Fruit fly (Drosophila melanogaster) whole organism, embryonic: Measurements from ENCODE around the gene CG6083.

Source experiments
- Asciz ChIP-seq: fragments of 200-800 bp; sonication (Bioruptor generic); optimal IDR thresholded peaks from 2 replicates; lab custom pipeline; 2017; ENCODE audit warnings: missing biosample characterization, mild to moderate bottlenecking, missing genetic modification characterization, missing genetic modification reagents
- BEAF-32 ChIP-seq: fragments of 200-800 bp; sonication (Bioruptor generic); optimal IDR thresholded peaks from 3 replicates; lab custom pipeline; 2017; ENCODE audit warnings: missing biosample characterization, missing genetic modification characterization, mild to moderate bottlenecking, moderate library complexity, missing genetic modification reagents
- Bgb ChIP-seq: fragments of 200-800 bp; sonication (Bioruptor generic); IDR thresholded peaks from 2 replicates; pipeline ENCODE4 v1.3.6; 2022; ENCODE audit warnings: missing biosample characterization, missing genetic modification characterization; ENCODE audit not compliant: partially characterized antibody
- CG1024 ChIP-seq: fragments of 200-800 bp; sonication (Bioruptor generic); IDR thresholded peaks from 2 replicates; pipeline ENCODE4 v1.3.6; 2022; ENCODE audit warnings: missing biosample characterization, missing genetic modification characterization
- CG11085 ChIP-seq: fragments of 200-800 bp; sonication (Bioruptor generic); IDR thresholded peaks from 2 replicates; pipeline ENCODE4 v1.3.6; 2022; ENCODE audit warnings: missing biosample characterization, missing genetic modification characterization
- CG12236 ChIP-seq: fragments of 200-800 bp; sonication (Bioruptor generic); optimal IDR thresholded peaks from 2 replicates; lab custom pipeline; 2016; ENCODE audit warnings: missing biosample characterization, missing genetic modification characterization
- CG12744 ChIP-seq: fragments of 200-800 bp; sonication (Bioruptor generic); optimal IDR thresholded peaks from 2 replicates; lab custom pipeline; 2016; ENCODE audit warnings: missing biosample characterization, missing genetic modification characterization
- CG12769 ChIP-seq: fragments of 200-800 bp; sonication (Bioruptor generic); optimal IDR thresholded peaks from 2 replicates; lab custom pipeline; 2019; ENCODE audit warnings: missing biosample characterization, mild to moderate bottlenecking, missing genetic modification characterization, moderate library complexity
- CG14441 ChIP-seq: fragments of 200-800 bp; sonication (Bioruptor generic); IDR thresholded peaks from 2 replicates; pipeline ENCODE4 v1.3.6; 2022; ENCODE audit warnings: missing biosample characterization, missing genetic modification characterization
- CG15696 ChIP-seq: fragments of 200-800 bp; sonication (Bioruptor generic); optimal IDR thresholded peaks from 2 replicates; lab custom pipeline; 2019; ENCODE audit warnings: missing biosample characterization, mild to moderate bottlenecking, missing genetic modification characterization, moderate library complexity
- CG17328 ChIP-seq: fragments of 200-800 bp; sonication (Bioruptor generic); IDR thresholded peaks from 2 replicates; pipeline ENCODE4 v1.3.6; 2022; ENCODE audit warnings: missing biosample characterization, missing genetic modification characterization
- CG17912 ChIP-seq: fragments of 200-800 bp; sonication (Bioruptor generic); optimal IDR thresholded peaks from 2 replicates; lab custom pipeline; 2018; ENCODE audit warnings: missing biosample characterization, mild to moderate bottlenecking, missing genetic modification characterization
- CG32767 ChIP-seq: fragments of 200-800 bp; sonication (Bioruptor generic); IDR thresholded peaks from 2 replicates; pipeline ENCODE4 v1.3.6; 2022; ENCODE audit warnings: missing biosample characterization, missing genetic modification characterization
- CG34376 ChIP-seq: fragments of 200-800 bp; sonication (Bioruptor generic); optimal IDR thresholded peaks from 2 replicates; lab custom pipeline; 2018; ENCODE audit warnings: missing biosample characterization, mild to moderate bottlenecking, missing genetic modification characterization
- CG42726 ChIP-seq: fragments of 200-800 bp; sonication (Bioruptor generic); IDR thresholded peaks from 2 replicates; pipeline ENCODE4 v1.3.6; 2022; ENCODE audit warnings: missing biosample characterization, missing genetic modification characterization; ENCODE audit not compliant: partially characterized antibody
- CG4404 ChIP-seq: fragments of 200-800 bp; sonication (Bioruptor generic); IDR thresholded peaks from 2 replicates; pipeline ENCODE4 v1.3.6; 2022; ENCODE audit warnings: missing biosample characterization, missing genetic modification characterization
- CG5953 ChIP-seq: fragments of 200-800 bp; sonication (Bioruptor generic); IDR thresholded peaks from 2 replicates; pipeline ENCODE4 v1.3.6; 2022; ENCODE audit warnings: missing biosample characterization, missing genetic modification characterization
- CG6272 ChIP-seq: fragments of 200-800 bp; sonication (Bioruptor generic); IDR thresholded peaks from 2 replicates; pipeline ENCODE4 v1.3.6; 2022; ENCODE audit warnings: missing biosample characterization, missing genetic modification characterization
- CG8281 ChIP-seq: fragments of 200-800 bp; sonication (Bioruptor generic); optimal IDR thresholded peaks from 2 replicates; lab custom pipeline; 2018; ENCODE audit warnings: missing biosample characterization, mild to moderate bottlenecking, missing genetic modification characterization, moderate library complexity
- CG8944 ChIP-seq: fragments of 200-800 bp; sonication (Bioruptor generic); optimal IDR thresholded peaks from 3 replicates; lab custom pipeline; 2016; ENCODE audit warnings: missing biosample characterization, missing genetic modification characterization
- Dek ChIP-seq: fragments of 200-800 bp; sonication (Bioruptor generic); optimal IDR thresholded peaks from 3 replicates; lab custom pipeline; 2019; ENCODE audit warnings: missing biosample characterization, mild to moderate bottlenecking, missing genetic modification characterization, moderate library complexity
- Hsf ChIP-seq: fragments of 200-800 bp; sonication (Bioruptor generic); optimal IDR thresholded peaks from 3 replicates; lab custom pipeline; 2016; ENCODE audit warnings: missing biosample characterization, missing genetic modification characterization
- Optix ChIP-seq: fragments of 200-800 bp; sonication (Bioruptor generic); IDR thresholded peaks from 3 replicates; pipeline ENCODE4 v1.3.6; 2022; ENCODE audit warnings: missing biosample characterization, missing genetic modification characterization
- Ptx1 ChIP-seq: fragments of 200-800 bp; sonication (Bioruptor generic); IDR thresholded peaks from 2 replicates; pipeline ENCODE4 v1.3.6; 2022; ENCODE audit warnings: missing biosample characterization, missing genetic modification characterization
- Rfx ChIP-seq: fragments of 200-800 bp; sonication (Bioruptor generic); IDR thresholded peaks from 2 replicates; pipeline ENCODE4 v1.3.6; 2022; ENCODE audit warnings: missing biosample characterization, missing genetic modification characterization
- YL-1 ChIP-seq: fragments of 200-800 bp; sonication (Bioruptor generic); optimal IDR thresholded peaks from 3 replicates; lab custom pipeline; 2017; ENCODE audit warnings: missing biosample characterization, mild to moderate bottlenecking, missing genetic modification characterization
- aop ChIP-seq: fragments of 200-800 bp; sonication (Bioruptor generic); IDR thresholded peaks from 2 replicates; pipeline ENCODE4 v1.3.6; 2022; ENCODE audit warnings: missing biosample characterization, missing genetic modification characterization
- az2 ChIP-seq: fragments of 200-800 bp; sonication (Bioruptor generic); optimal IDR thresholded peaks from 3 replicates; lab custom pipeline; 2016; ENCODE audit warnings: missing biosample characterization, missing genetic modification characterization
- chn ChIP-seq: fragments of 200-800 bp; sonication (Bioruptor generic); optimal IDR thresholded peaks from 2 replicates; lab custom pipeline; 2016; ENCODE audit warnings: missing biosample characterization, missing genetic modification characterization
- ci ChIP-seq: fragments of 200-800 bp; sonication (Bioruptor generic); IDR thresholded peaks from 3 replicates; pipeline ENCODE4 v1.3.6; 2022; ENCODE audit warnings: missing biosample characterization, missing genetic modification characterization
- crc ChIP-seq: fragments of 200-800 bp; sonication (Bioruptor generic); optimal IDR thresholded peaks from 2 replicates; lab custom pipeline; 2016; ENCODE audit warnings: missing biosample characterization, missing genetic modification characterization
- croc ChIP-seq: fragments of 200-800 bp; sonication (Bioruptor generic); conservative IDR thresholded peaks from 3 replicates; pipeline ENCODE4 v1.3.6; 2022; ENCODE audit warnings: missing biosample characterization, missing genetic modification characterization
- dpn ChIP-seq, 2 experiments: fragments of 200-800 bp; sonication (Bioruptor generic); optimal IDR thresholded peaks; 3 replicates each; lab custom pipeline; 2016; ENCODE audit warnings: missing biosample characterization in 2 of 2, missing genetic modification characterization in 2 of 2
- dysf ChIP-seq: fragments of 200-800 bp; sonication (Bioruptor generic); IDR thresholded peaks from 3 replicates; pipeline ENCODE4 v1.3.6; 2022; ENCODE audit warnings: missing biosample characterization, missing genetic modification characterization
- gfzf ChIP-seq: fragments of 200-800 bp; sonication (Bioruptor generic); optimal IDR thresholded peaks from 2 replicates; lab custom pipeline; 2016; ENCODE audit warnings: missing biosample characterization, mild to moderate bottlenecking, missing genetic modification characterization, moderate library complexity
- jing ChIP-seq: fragments of 200-800 bp; sonication (Bioruptor generic); optimal IDR thresholded peaks from 2 replicates; lab custom pipeline; 2018; ENCODE audit warnings: missing biosample characterization, mild to moderate bottlenecking, missing genetic modification characterization
- jumu ChIP-seq: fragments of 200-800 bp; sonication (Bioruptor generic); optimal IDR thresholded peaks from 3 replicates; lab custom pipeline; 2016; ENCODE audit warnings: missing biosample characterization, missing genetic modification characterization
- kay ChIP-seq: fragments of 200-800 bp; sonication (Bioruptor generic); optimal IDR thresholded peaks from 2 replicates; lab custom pipeline; 2016; ENCODE audit warnings: missing biosample characterization, missing genetic modification characterization
- ken ChIP-seq: fragments of 200-800 bp; sonication (Bioruptor generic); IDR thresholded peaks from 3 replicates; pipeline ENCODE4 v1.3.6; 2022; ENCODE audit warnings: missing biosample characterization, missing genetic modification characterization
- klu ChIP-seq: fragments of 200-800 bp; sonication (Bioruptor generic); IDR thresholded peaks from 2 replicates; pipeline ENCODE4 v1.3.6; 2022; ENCODE audit warnings: missing biosample characterization, missing genetic modification characterization
- mld ChIP-seq: fragments of 200-800 bp; sonication (Bioruptor generic); IDR thresholded peaks from 3 replicates; pipeline ENCODE4 v1.3.6; 2022; ENCODE audit warnings: missing biosample characterization, missing genetic modification characterization; ENCODE audit not compliant: partially characterized antibody
- pita ChIP-seq: fragments of 200-800 bp; sonication (Bioruptor generic); optimal IDR thresholded peaks from 2 replicates; lab custom pipeline; 2017; ENCODE audit warnings: missing biosample characterization, mild to moderate bottlenecking, missing genetic modification characterization
- pros ChIP-seq: fragments of 200-800 bp; sonication (Bioruptor generic); optimal IDR thresholded peaks from 3 replicates; lab custom pipeline; 2019; ENCODE audit warnings: missing biosample characterization, mild to moderate bottlenecking, missing genetic modification characterization, moderate library complexity
- pum ChIP-seq: fragments of 200-800 bp; sonication (Bioruptor generic); optimal IDR thresholded peaks from 2 replicates; lab custom pipeline; 2016; ENCODE audit warnings: missing biosample characterization, missing genetic modification characterization
- sna ChIP-seq: fragments of 200-800 bp; sonication (Bioruptor generic); IDR thresholded peaks from 2 replicates; pipeline ENCODE4 v1.3.6; 2022; ENCODE audit warnings: missing biosample characterization, missing genetic modification characterization; ENCODE audit not compliant: partially characterized antibody
- toy ChIP-seq: fragments of 200-800 bp; sonication (Bioruptor generic); IDR thresholded peaks from 2 replicates; pipeline ENCODE4 v1.3.6; 2022; ENCODE audit warnings: missing biosample characterization, missing genetic modification characterization
- twi ChIP-seq: fragments of 200-800 bp; optimal IDR thresholded peaks from 2 replicates; lab custom pipeline; 2019; ENCODE audit warnings: missing biosample characterization, mild to moderate bottlenecking, missing genetic modification characterization, moderate library complexity
- unpg ChIP-seq: fragments of 200-800 bp; sonication (Bioruptor generic); optimal IDR thresholded peaks from 3 replicates; lab custom pipeline; 2018; ENCODE audit warnings: missing biosample characterization, mild to moderate bottlenecking, missing genetic modification characterization, moderate library complexity
- wdn ChIP-seq: fragments of 200-800 bp; sonication (Bioruptor generic); IDR thresholded peaks from 2 replicates; pipeline ENCODE4 v1.3.6; 2022; ENCODE audit warnings: missing biosample characterization, missing genetic modification characterization

The CG6083 gene

DNA sequence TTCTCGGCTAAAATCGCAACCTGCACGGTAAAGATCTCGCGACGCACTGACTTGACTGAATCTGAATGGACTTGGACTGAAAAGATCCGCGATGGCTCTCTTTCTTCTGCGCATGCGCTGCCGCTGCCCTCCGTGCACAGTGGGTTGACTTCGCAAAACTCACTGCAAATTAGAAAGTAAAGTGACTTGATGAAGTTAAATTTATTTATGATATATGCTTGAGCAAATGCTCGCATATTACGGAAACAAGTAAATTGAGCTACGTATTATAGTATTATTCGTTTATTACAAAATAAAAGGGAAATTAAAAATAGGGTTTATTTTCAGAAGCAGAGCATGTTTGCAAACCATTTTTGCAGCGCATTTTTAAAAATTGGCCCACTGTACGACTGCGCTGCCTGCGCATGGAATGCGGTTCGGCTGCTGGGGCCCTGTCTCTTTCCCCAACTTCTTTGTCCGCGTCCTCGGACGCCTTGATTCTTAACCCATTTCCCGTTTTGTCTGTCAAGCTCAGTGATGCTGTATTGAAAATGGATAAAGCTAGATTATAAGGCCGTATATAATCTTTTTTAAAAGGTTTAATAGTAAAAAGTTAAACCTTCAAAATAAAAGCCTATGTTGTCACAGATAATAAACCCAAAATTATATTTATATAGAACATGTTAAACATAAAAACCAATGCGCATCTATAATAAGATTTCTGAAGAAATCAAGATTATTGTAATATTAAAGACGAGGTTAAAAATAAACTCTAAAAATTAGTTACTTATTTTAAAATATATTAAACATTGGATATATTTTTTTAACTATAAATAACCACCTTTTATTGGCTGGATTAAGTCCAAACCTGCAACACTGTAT, 38.0 kb downstream of the CG6083 start, which contains the start of gene rt (continued):
- TF ChIP-seq Dek (tag; lab: Kevin White, UChicago) (no peak), unpg (GFP tag; lab: Kevin White, UChicago) (peak; percentile 71), CG34376 (GFP tag; lab: Kevin White, UChicago) (no peak), dpn (GFP tag; optimal IDR thresholded peaks at IDR 0.05; lab: Kevin White, UChicago) (peak in 1 of 2 experiments; percentile 40), jumu (GFP tag; lab: Kevin White, UChicago) (no peak), az2 (GFP tag; lab: Kevin White, UChicago) (peak; percentile 35), toy (GFP tag; lab: Robert Waterston, UW) (no peak), chn (peak; percentile 55), CG12769 (no peak), CG5953 (GFP tag; lab: Robert Waterston, UW) (peak; percentile 37; the same call in 1 of the 2 replicates), CG42726 (GFP tag; lab: Robert Waterston, UW) (no peak), CG15696 (tag; lab: Kevin White, UChicago) (peak; percentile 56), gfzf (no peak), sna (GFP tag; lab: Robert Waterston, UW) (no peak), CG17328 (GFP tag; lab: Robert Waterston, UW) (peak; percentile 65), Ptx1 (GFP tag; lab: Robert Waterston, UW) (no peak; the same call in 1 of the 2 replicates), ci (GFP tag; lab: Robert Waterston, UW) (no peak), Asciz (GFP tag; lab: Kevin White, UChicago) (peak; percentile 24), CG14441 (GFP tag; lab: Robert Waterston, UW) (no peak), croc (GFP tag; lab: Robert Waterston, UW) (peak; percentile 62), CG8944 (GFP tag; lab: Kevin White, UChicago) (no peak), jing (GFP tag; lab: Kevin White, UChicago) (peak; percentile 5), twi (tag; lab: Kevin White, UChicago) (peak; percentile 51), CG4404 (GFP tag; lab: Robert Waterston, UW) (peak; percentile 44), BEAF-32 (no peak), aop (peak; percentile 37; the same call in 1 of the 2 replicates), kay (GFP tag; lab: Kevin White, UChicago) (no peak), CG8281 (tag; lab: Kevin White, UChicago) (no peak), ken (GFP tag; lab: Robert Waterston, UW) (peak; percentile 44; the same call in 1 of the 3 replicates), CG32767 (GFP tag; lab: Robert Waterston, UW) (peak; percentile 50; the same call in 1 of the 2 replicates), Hsf (GFP tag; lab: Kevin White, UChicago) (peak; percentile 63), pita (GFP tag; lab: Kevin White, UChicago) (no peak), mld (GFP tag; lab: Robert Waterston, UW) (no peak), CG17912 (no peak), wdn (GFP tag; lab: Robert Waterston, UW) (no peak), crc (GFP tag; lab: Kevin White, UChicago) (no peak), CG12744 (GFP tag; lab: Kevin White, UChicago) (no peak), Optix (GFP tag; lab: Robert Waterston, UW) (no peak), klu (GFP tag; lab: Robert Waterston, UW) (no peak), Bgb (GFP tag; lab: Robert Waterston, UW) (no peak), CG6272 (GFP tag; lab: Robert Waterston, UW) (no peak), CG11085 (GFP tag; lab: Robert Waterston, UW) (no peak), CG1024 (0 out of 2 replicates have a peak, but pooled peaks have one; percentile 36), dysf (peak; percentile 66; the same call in 2 of the 3 replicates), YL-1 (GFP tag; lab: Kevin White, UChicago) (no peak), Rfx (GFP tag; lab: Robert Waterston, UW) (peak; percentile 44; the same call in 1 of the 2 replicates), pros (GFP tag; lab: Kevin White, UChicago) (no peak), CG12236 (no peak), pum (GFP tag; lab: Kevin White, UChicago) (peak; percentile 40)
